Fruit fly (Drosophila melanogaster): ENCODE measurements around the gene NANS.
"Not testable (repeated sequence)": the region's sequence is repeated elsewhere in the genome, so short reads cannot be mapped to it uniquely, and the experiment has no call there.

NANS gene

DNA sequence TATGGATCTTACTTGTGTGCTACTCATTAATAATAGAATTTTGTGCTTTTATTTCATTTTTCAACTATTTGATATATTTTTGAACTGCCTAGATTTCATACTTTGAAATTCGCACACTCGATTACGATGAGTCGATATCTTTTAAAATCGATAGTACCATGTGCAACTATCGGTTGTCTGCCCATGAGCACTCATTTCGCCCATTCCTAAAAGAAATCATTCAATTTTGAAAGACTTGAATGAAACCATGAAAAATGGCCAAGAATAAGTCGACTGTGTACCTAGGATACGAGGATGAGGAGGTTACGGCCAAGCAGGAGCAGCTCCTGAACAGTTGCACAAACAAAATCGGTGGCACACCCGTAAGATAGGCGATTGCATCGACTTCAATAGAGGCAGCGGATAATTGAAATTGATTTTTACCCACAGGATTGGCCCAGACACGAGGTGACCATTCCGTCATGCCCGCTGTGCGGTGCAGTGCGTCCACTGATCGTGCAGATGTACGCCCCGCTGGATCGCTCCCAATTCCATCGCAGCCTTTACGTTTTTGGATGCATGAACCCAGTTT lies 30.1 kb downstream of the NANS start, which contains the start of gene trus:
trus (plus strand) TSS at position 204 of the 571 bp plus-strand sequence.
- TF ChIP-seq esn (GFP tag; optimal IDR thresholded peaks at IDR 0.05): peak; percentile 27
- TF ChIP-seq achi (GFP tag; optimal IDR thresholded peaks at IDR 0.05): no peak

DNA sequence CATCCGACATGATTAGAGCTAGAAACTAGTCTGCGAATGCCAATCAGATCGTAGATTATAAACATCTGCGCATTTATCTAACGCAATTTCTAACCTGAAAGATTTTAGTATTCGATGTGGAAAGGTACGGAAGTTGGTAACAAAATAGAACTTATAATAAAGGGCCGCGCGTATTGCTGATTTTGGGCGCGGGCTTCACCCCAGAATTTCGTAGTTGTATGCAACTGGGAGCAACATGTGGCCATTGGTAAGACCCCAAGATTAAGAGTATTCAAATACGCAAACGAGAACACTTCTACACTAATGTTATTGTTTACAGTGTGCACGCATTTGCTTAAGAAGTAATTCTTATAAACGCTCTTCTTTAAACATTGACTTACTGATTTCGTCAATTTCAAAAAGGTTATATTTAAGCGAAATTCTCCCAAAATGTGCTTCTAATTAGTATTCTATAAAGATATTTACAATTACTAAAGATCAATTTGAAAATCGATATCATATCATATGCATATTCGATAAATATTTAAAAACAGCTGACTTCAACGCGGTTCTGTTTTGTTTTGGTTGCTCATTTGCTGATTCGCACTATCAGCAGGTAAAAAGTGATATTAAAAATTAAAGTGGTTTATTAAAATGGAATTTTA lies 33.6 kb downstream of the NANS start, which contains the start of the genes CG5961 and Polr3C:
CG5961 (minus strand) TSS at position 416 of the 644 bp plus-strand sequence.
Polr3C (plus strand) TSS at position 536 of the 644 bp plus-strand sequence.
- peak; percentile 19 for TF ChIP-seq esn (GFP tag; optimal IDR thresholded peaks at IDR 0.05)
- TF ChIP-seq acj6 (GFP tag; optimal IDR thresholded peaks at IDR 0.05): no peak
- no peak for TF ChIP-seq Ets21C (GFP tag; optimal IDR thresholded peaks at IDR 0.05)
- no peak for TF ChIP-seq CG9139 (GFP tag; optimal IDR thresholded peaks at IDR 0.05)
- no peak for TF ChIP-seq vri (GFP tag; optimal IDR thresholded peaks at IDR 0.05)
- no peak for TF ChIP-seq Met (GFP tag; optimal IDR thresholded peaks at IDR 0.05)
- TF ChIP-seq ss (GFP tag; optimal IDR thresholded peaks at IDR 0.05): no peak
- TF ChIP-seq Eip78C (GFP tag): peak; percentile 13
- no peak for TF ChIP-seq Eip75B (GFP tag; optimal IDR thresholded peaks at IDR 0.05)
- TF ChIP-seq fkh (GFP tag; optimal IDR thresholded peaks at IDR 0.05): peak; percentile 91
- TF ChIP-seq Hr38 (GFP tag; optimal IDR thresholded peaks at IDR 0.05): no peak

DNA sequence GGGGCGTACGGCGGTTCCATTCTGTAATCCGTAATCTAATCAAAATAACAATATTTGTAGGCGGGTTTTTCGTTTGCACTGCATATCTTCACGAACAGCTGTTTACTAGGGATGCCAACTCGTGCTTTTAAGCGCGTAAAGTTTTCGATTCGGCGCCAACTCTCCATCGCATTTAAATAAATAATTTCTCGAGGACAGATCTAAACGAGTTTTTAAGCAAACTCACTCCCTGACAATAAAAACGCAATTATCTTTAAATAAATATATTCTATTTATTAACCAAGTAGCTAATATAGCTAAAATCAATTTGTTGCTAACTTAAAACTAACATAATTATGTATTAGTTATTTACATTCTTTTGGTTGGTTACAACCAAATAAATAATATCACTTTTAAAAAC lies 38.8 kb downstream of the NANS start, which contains the start of gene CG5608:
CG5608 (minus strand) TSS at position 101 of the 400 bp plus-strand sequence.
- not testable (repeated sequence) for TF ChIP-seq CG11902 (GFP tag; optimal IDR thresholded peaks at IDR 0.05); CG6163 (GFP tag; IDR thresholded peaks at IDR 0.05); CG4318 (GFP tag; optimal IDR thresholded peaks at IDR 0.05)

DNA sequence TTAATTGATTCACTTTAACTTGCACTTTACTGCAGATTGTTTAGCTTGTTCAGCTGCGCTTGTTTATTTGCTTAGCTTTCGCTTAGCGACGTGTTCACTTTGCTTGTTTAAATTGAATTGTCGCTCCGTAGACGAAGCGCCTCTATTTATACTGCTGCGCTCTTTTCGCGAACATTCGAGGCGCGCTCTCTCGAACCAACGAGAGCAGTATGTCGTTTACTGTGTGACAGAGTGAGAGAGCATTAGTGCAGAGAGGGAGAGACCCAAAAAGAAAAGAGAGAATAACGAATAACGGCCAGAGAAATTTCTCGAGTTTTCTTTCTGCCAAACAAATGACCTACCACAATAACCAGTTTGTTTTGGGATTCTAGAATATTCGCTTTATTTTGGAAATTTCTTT lies 41.3 kb downstream of the NANS start, which contains the start of gene Hsp70Ba:
Hsp70Ba (minus strand) TSS at position 102 of the 400 bp plus-strand sequence.
- not testable (repeated sequence) for TF ChIP-seq fd59A (GFP tag; optimal IDR thresholded peaks at IDR 0.05); dsx (GFP tag; optimal IDR thresholded peaks at IDR 0.05; ENCODE audit: poor library complexity, severe bottlenecking); CG34406 (GFP tag; optimal IDR thresholded peaks at IDR 0.05)

DNA sequence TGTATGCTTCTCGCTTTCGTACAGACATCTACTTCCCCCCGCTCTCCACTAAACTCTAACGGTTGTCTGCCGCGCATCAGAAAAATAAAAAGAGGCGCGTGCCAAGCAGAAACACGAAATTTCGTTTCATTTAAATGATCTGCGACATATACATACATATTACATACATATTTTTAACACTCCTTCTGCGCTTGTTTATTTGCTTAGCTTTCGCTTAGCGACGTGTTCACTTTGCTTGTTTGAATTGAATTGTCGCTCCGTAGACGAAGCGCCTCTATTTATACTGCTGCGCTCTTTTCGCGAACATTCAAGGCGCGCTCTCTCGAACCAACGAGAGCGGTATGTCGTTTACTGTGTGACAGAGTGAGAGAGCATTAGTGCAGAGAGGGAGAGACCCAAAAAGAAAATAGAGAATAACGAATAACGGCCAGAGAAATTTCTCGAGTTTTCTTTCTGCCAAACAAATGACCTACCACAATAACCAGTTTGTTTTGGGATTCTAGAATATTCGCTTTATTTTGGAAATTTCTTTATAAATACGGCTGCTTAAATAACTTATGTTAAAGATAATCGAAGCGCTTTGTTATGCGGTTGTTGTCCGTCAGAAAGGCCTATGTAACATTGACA lies 51.0 kb downstream of the NANS start:
- peak; percentile 1 for TF ChIP-seq CG6808 (GFP tag; optimal IDR thresholded peaks at IDR 0.05)
- TF ChIP-seq ss (GFP tag; optimal IDR thresholded peaks at IDR 0.05): peak in 1 of 2 experiments; percentile 17
- peak; percentile 60 for TF ChIP-seq fkh (GFP tag; optimal IDR thresholded peaks at IDR 0.05)
